Fruit fly (Drosophila melanogaster) whole organism, wandering third instar larva: ENCODE results near the gene CG11381.

Experiments used
- Abd-B ChIP-seq: fragments of >200 bp; optimal IDR thresholded peaks from 2 replicates; lab custom pipeline; 2017; ENCODE audit warnings: missing biosample characterization, missing genetic modification characterization
- Myc ChIP-seq: fragments of >200 bp; optimal IDR thresholded peaks from 2 replicates; lab custom pipeline; 2017
- fru ChIP-seq: fragments of 200-800 bp; sonication (Bioruptor generic); optimal IDR thresholded peaks from 3 replicates; lab custom pipeline; 2016; ENCODE audit warnings: missing biosample characterization, mild to moderate bottlenecking, missing genetic modification characterization

dm6 chrX:1234817-1235617, 31.4 kb downstream of the CG11381 start:
- TF ChIP-seq Myc (lab: Kevin White, UChicago) (no peak), Abd-B (no peak), fru (GFP tag; lab: Kevin White, UChicago) (peak; percentile 89)
